Worm (Caenorhabditis elegans) whole organism, young adult: ENCODE measurements around the gene glb-15.

Experiments used
- B0336.3 ChIP-seq: fragments of 200-800 bp; sonication (Bioruptor generic); IDR thresholded peaks from 2 replicates; pipeline ENCODE4 v1.3.6; 2022; ENCODE audit warnings: missing genetic modification characterization, missing compliant biosample characterization
- F39B2.1 ChIP-seq: fragments of 200-800 bp; sonication (Bioruptor generic); IDR thresholded peaks from 2 replicates; pipeline ENCODE4 v1.3.6; 2022; ENCODE audit warnings: missing genetic modification reagents, missing genetic modification characterization, missing compliant biosample characterization
- F49E8.2 ChIP-seq: sonication (generic microtip); optimal IDR thresholded peaks from 3 replicates; lab custom pipeline; 2017; ENCODE audit warnings: missing genetic modification characterization, mild to moderate bottlenecking, missing compliant biosample characterization, antibody characterized with exemption, moderate library complexity; ENCODE audit not compliant: insufficient read depth
- F57A8.1 ChIP-seq: fragments of 200-800 bp; sonication (Bioruptor generic); optimal IDR thresholded peaks from 2 replicates; lab custom pipeline; 2018; ENCODE audit warnings: mild to moderate bottlenecking, missing genetic modification characterization, moderate library complexity, missing compliant biosample characterization
- K11D2.4 ChIP-seq: fragments of 200-800 bp; sonication (Bioruptor generic); IDR thresholded peaks from 2 replicates; pipeline ENCODE4 v1.3.6; 2022; ENCODE audit warnings: missing genetic modification reagents, missing genetic modification characterization, missing compliant biosample characterization
- T07F8.4 ChIP-seq: sonication (generic microtip); optimal IDR thresholded peaks from 2 replicates; lab custom pipeline; 2016; ENCODE audit warnings: mild to moderate bottlenecking, missing genetic modification characterization, moderate library complexity, missing compliant biosample characterization
- Y53F4B.3 ChIP-seq: fragments of 200-800 bp; sonication (Bioruptor generic); IDR thresholded peaks from 2 replicates; pipeline ENCODE4 v1.3.6; 2022; ENCODE audit warnings: missing genetic modification reagents, missing genetic modification characterization, missing compliant biosample characterization
- aptf-3 ChIP-seq: fragments of 200-800 bp; sonication (Bioruptor generic); IDR thresholded peaks from 2 replicates; pipeline ENCODE4 v1.3.6; 2022; ENCODE audit warnings: missing genetic modification characterization, missing compliant biosample characterization
- ceh-91 ChIP-seq: fragments of 200-800 bp; sonication (Bioruptor generic); IDR thresholded peaks from 2 replicates; pipeline ENCODE4 v1.3.6; 2022; ENCODE audit warnings: missing genetic modification reagents, missing genetic modification characterization, missing compliant biosample characterization
- chd-7 ChIP-seq: sonication (generic microtip); optimal IDR thresholded peaks from 2 replicates; lab custom pipeline; 2016; ENCODE audit warnings: mild to moderate bottlenecking, missing genetic modification characterization, moderate library complexity, missing compliant biosample characterization
- die-1 ChIP-seq: sonication (generic microtip); optimal IDR thresholded peaks from 2 replicates; lab custom pipeline; 2016; ENCODE audit warnings: missing genotype, mild to moderate bottlenecking, missing genetic modification characterization, missing compliant biosample characterization
- ets-4 ChIP-seq: fragments of 200-800 bp; sonication (Bioruptor generic); optimal IDR thresholded peaks from 2 replicates; lab custom pipeline; 2018; ENCODE audit warnings: mild to moderate bottlenecking, missing genetic modification characterization, missing compliant biosample characterization
- gei-17 ChIP-seq: fragments of 200-800 bp; sonication (Bioruptor generic); optimal IDR thresholded peaks from 2 replicates; lab custom pipeline; 2018; ENCODE audit warnings: mild to moderate bottlenecking, missing genetic modification characterization, missing compliant biosample characterization
- him-1 ChIP-seq: sonication (generic microtip); optimal IDR thresholded peaks from 2 replicates; lab custom pipeline; 2016; ENCODE audit warnings: missing genotype, missing genetic modification reagents, missing genetic modification characterization, missing compliant biosample characterization
- hlh-12 ChIP-seq: sonication (generic microtip); optimal IDR thresholded peaks from 2 replicates; lab custom pipeline; 2016; ENCODE audit warnings: missing genetic modification characterization, missing compliant biosample characterization
- hlh-26 ChIP-seq: fragments of 200-800 bp; sonication (Bioruptor generic); conservative IDR thresholded peaks from 2 replicates; pipeline ENCODE4 v1.3.6; 2022; ENCODE audit warnings: missing genetic modification reagents, missing genetic modification characterization, missing compliant biosample characterization
- hsf-1 ChIP-seq: fragments of 200-800 bp; sonication (Bioruptor generic); IDR thresholded peaks from 2 replicates; pipeline ENCODE4 v1.3.6; 2022; ENCODE audit warnings: missing genetic modification reagents, missing genetic modification characterization, missing compliant biosample characterization
- let-607 ChIP-seq, 2 experiments: fragments of 200-800 bp in 1 of 2; sonication (Bioruptor generic) in 1 of 2; sonication (generic microtip) in 1 of 2; optimal IDR thresholded peaks; 2 replicates each; lab custom pipeline; 2016 to 2018; ENCODE audit warnings: mild to moderate bottlenecking in 2 of 2, missing compliant biosample characterization in 2 of 2, missing genetic modification characterization in 2 of 2, moderate library complexity in 2 of 2, missing genotype in 1 of 2
- lin-35 ChIP-seq, 3 experiments: fragments of 150-350 bp in 2 of 3; sonication (generic microtip) in 1 of 3; optimal IDR thresholded peaks; 2 replicates each; lab custom pipeline; 2014 to 2018; ENCODE audit warnings: missing biosample characterization in 3 of 3, missing genetic modification characterization in 3 of 3, missing genetic modification reagents in 3 of 3
- lin-40 ChIP-seq: sonication (generic microtip); optimal IDR thresholded peaks from 2 replicates; lab custom pipeline; 2016; ENCODE audit warnings: missing genetic modification characterization, mild to moderate bottlenecking, missing compliant biosample characterization, missing genotype, missing genetic modification reagents
- madf-3 ChIP-seq: fragments of 200-800 bp; sonication (Bioruptor generic); IDR thresholded peaks from 2 replicates; pipeline ENCODE4 v1.3.6; 2022; ENCODE audit warnings: missing genetic modification reagents, missing genetic modification characterization, missing compliant biosample characterization
- madf-8 ChIP-seq: fragments of 200-800 bp; sonication (Bioruptor generic); conservative IDR thresholded peaks from 2 replicates; pipeline ENCODE4 v1.3.6; 2022; ENCODE audit warnings: missing genetic modification reagents, missing genetic modification characterization, missing compliant biosample characterization
- mes-4 ChIP-seq: sonication (generic microtip); optimal IDR thresholded peaks from 2 replicates; lab custom pipeline; 2016; ENCODE audit warnings: missing genotype, missing genetic modification characterization, missing compliant biosample characterization
- mxl-1 ChIP-seq: sonication (generic microtip); optimal IDR thresholded peaks from 2 replicates; lab custom pipeline; 2016; ENCODE audit warnings: missing genetic modification characterization, missing compliant biosample characterization
- nhr-80 ChIP-seq: sonication (generic microtip); optimal IDR thresholded peaks from 2 replicates; lab custom pipeline; 2016; ENCODE audit warnings: missing genetic modification characterization, missing compliant biosample characterization
- nhr-90 ChIP-seq: sonication (generic microtip); optimal IDR thresholded peaks from 2 replicates; lab custom pipeline; 2016; ENCODE audit warnings: missing genotype, mild to moderate bottlenecking, missing genetic modification characterization, missing compliant biosample characterization
- rec-8 ChIP-seq, 2 experiments: sonication (generic microtip); optimal IDR thresholded peaks; 2 replicates each; lab custom pipeline; 2016; ENCODE audit warnings: mild to moderate bottlenecking in 2 of 2, missing genetic modification characterization in 2 of 2, missing genetic modification reagents in 2 of 2, missing genotype in 2 of 2, missing biosample characterization in 1 of 2, missing compliant biosample characterization in 1 of 2, moderate library complexity in 1 of 2
- repo-1 ChIP-seq: sonication (generic microtip); optimal IDR thresholded peaks from 2 replicates; lab custom pipeline; 2017; ENCODE audit warnings: mild to moderate bottlenecking, missing genetic modification characterization, missing compliant biosample characterization
- rpc-1 ChIP-seq, 2 experiments: fragments of 150-350 bp in 1 of 2; sonication (generic microtip) in 1 of 2; optimal IDR thresholded peaks; 2 replicates each; lab custom pipeline; 2014 to 2018; ENCODE audit warnings: missing biosample characterization in 1 of 2, missing genetic modification characterization in 1 of 2, missing genetic modification reagents in 1 of 2, missing genotype in 1 of 2
- snpc-1.3 ChIP-seq: sonication (generic microtip); optimal IDR thresholded peaks from 2 replicates; lab custom pipeline; 2017; ENCODE audit warnings: missing genetic modification characterization, mild to moderate bottlenecking, missing compliant biosample characterization, antibody characterized with exemption, moderate library complexity, missing genotype, missing genetic modification reagents; ENCODE audit not compliant: insufficient read depth
- snpc-4 ChIP-seq, 5 experiments: fragments of 150-350 bp in 1 of 5; sonication (generic microtip) in 4 of 5; optimal IDR thresholded peaks; 2 replicates each; lab custom pipeline; 2014 to 2018; ENCODE audit warnings: missing genetic modification characterization in 5 of 5, missing biosample characterization in 3 of 5, antibody characterized with exemption in 2 of 5, mild to moderate bottlenecking in 2 of 5, missing compliant biosample characterization in 2 of 5, missing genotype in 2 of 5, moderate library complexity in 2 of 5, missing genetic modification reagents in 1 of 5
- tlf-1 ChIP-seq: fragments of 200-800 bp; sonication (Bioruptor generic); optimal IDR thresholded peaks from 2 replicates; lab custom pipeline; 2018; ENCODE audit warnings: mild to moderate bottlenecking, missing genetic modification characterization, missing compliant biosample characterization
- unc-130 ChIP-seq: sonication (generic microtip); optimal IDR thresholded peaks from 2 replicates; lab custom pipeline; 2016; ENCODE audit warnings: missing genetic modification reagents, missing genetic modification characterization, missing compliant biosample characterization
- zim-3 ChIP-seq: sonication (generic microtip); optimal IDR thresholded peaks from 2 replicates; lab custom pipeline; 2017; ENCODE audit warnings: mild to moderate bottlenecking, missing genetic modification characterization, moderate library complexity, missing compliant biosample characterization
- ztf-22 ChIP-seq: fragments of 200-800 bp; sonication (Bioruptor generic); optimal IDR thresholded peaks from 2 replicates; lab custom pipeline; 2018; ENCODE audit warnings: mild to moderate bottlenecking, missing genetic modification characterization, moderate library complexity, missing compliant biosample characterization
- ztf-25 ChIP-seq: fragments of 200-800 bp; sonication (Bioruptor generic); IDR thresholded peaks from 2 replicates; pipeline ENCODE4 v1.3.6; 2022; ENCODE audit warnings: missing genetic modification reagents, missing genetic modification characterization, missing compliant biosample characterization

glb-15 gene

ce11 chrV:11629222-11630026 is 11.4 kb upstream of the glb-15 start, which contains the start of gene F35B12.10 (continued):
- TF ChIP-seq Y53F4B.3 (GFP tag; lab: Robert Waterston, UW), result no peak
- no peak for TF ChIP-seq K11D2.4
- TF ChIP-seq unc-130 (GFP tag; lab: Kevin White, UChicago), result no peak
- peak; percentile 19 for TF ChIP-seq nhr-90
- no peak for TF ChIP-seq T07F8.4
- TF ChIP-seq F49E8.2, result no peak
- peak; percentile 56; the same call in 1 of the 2 replicates for TF ChIP-seq B0336.3 (GFP tag; lab: Robert Waterston, UW)
- TF ChIP-seq nhr-80 (tag; lab: Kevin White, UChicago), result peak; percentile 98
- no peak for TF ChIP-seq repo-1 (tag; lab: Kevin White, UChicago)
- no peak for TF ChIP-seq snpc-1.3
- no peak for TF ChIP-seq die-1 (tag; lab: Kevin White, UChicago)
- no peak for TF ChIP-seq lin-40
- TF ChIP-seq let-607 (tag; optimal IDR thresholded peaks at IDR 0.05; lab: Kevin White, UChicago), result peak in 1 of 2 experiments; percentile 41
- no peak for TF ChIP-seq gei-17 (GFP tag; lab: Kevin White, UChicago)
- no peak for TF ChIP-seq mes-4 (tag; lab: Kevin White, UChicago)
- no peak for TF ChIP-seq ztf-25 (GFP tag; lab: Robert Waterston, UW)
- no peak for TF ChIP-seq snpc-4 (GFP tag; optimal IDR thresholded peaks at IDR 0.05; lab: Kevin White, UChicago)
- TF ChIP-seq snpc-4 (tag; optimal IDR thresholded peaks at IDR 0.05; lab: Kevin White, UChicago), result peak in 1 of 4 experiments; percentile 7
- TF ChIP-seq chd-7 (tag; lab: Kevin White, UChicago), result no peak
- no peak for TF ChIP-seq madf-3 (GFP tag; lab: Robert Waterston, UW)

- TF ChIP-seq ets-4 (GFP tag; lab: Kevin White, UChicago), result no peak
- TF ChIP-seq rpc-1 (optimal IDR thresholded peaks at IDR 0.05; lab: Kevin White, UChicago), result no peak
- TF ChIP-seq rpc-1 (tag; optimal IDR thresholded peaks at IDR 0.05; lab: Kevin White, UChicago), result no peak
- no peak for TF ChIP-seq him-1 (tag; lab: Kevin White, UChicago)
- no peak for TF ChIP-seq hlh-26
- no peak for TF ChIP-seq F49E8.2
- no peak for TF ChIP-seq ztf-22
- no peak for TF ChIP-seq hlh-12
- no peak for TF ChIP-seq lin-35 (GFP tag; optimal IDR thresholded peaks at IDR 0.05; lab: Kevin White, UChicago)
- no peak for TF ChIP-seq hsf-1 (GFP tag; lab: Robert Waterston, UW)
- no peak for TF ChIP-seq nhr-90
- TF ChIP-seq rec-8 (tag; optimal IDR thresholded peaks at IDR 0.05; lab: Kevin White, UChicago), result no peak
- TF ChIP-seq aptf-3 (GFP tag; lab: Robert Waterston, UW), result no peak
- no peak for TF ChIP-seq F39B2.1
- TF ChIP-seq madf-8, result no peak
- TF ChIP-seq K11D2.4, result no peak
- TF ChIP-seq ceh-91 (GFP tag; lab: Robert Waterston, UW), result no peak
- TF ChIP-seq F57A8.1, result no peak
- no peak for TF ChIP-seq mxl-1 (tag; lab: Kevin White, UChicago)
- TF ChIP-seq zim-3, result no peak
- TF ChIP-seq tlf-1 (GFP tag; lab: Kevin White, UChicago), result no peak
- TF ChIP-seq, all 124 proteins: peak for 0
Measured at ce11 chrV:11627837-11628236, 9.8 kb upstream of the glb-15 start.
